Worm (Caenorhabditis elegans) whole organism, mixed stage, embryonic: ENCODE results near the gene Y37A1A.2.

Experiments used
- bed-3 ChIP-seq: fragments of 200-800 bp; sonication (Bioruptor generic); optimal IDR thresholded peaks from 3 replicates; lab custom pipeline; 2018; ENCODE audit warnings: mild to moderate bottlenecking, missing genetic modification characterization, moderate library complexity, missing compliant biosample characterization
- blmp-1 ChIP-seq: fragments of 150-350 bp; optimal IDR thresholded peaks from 2 replicates; lab custom pipeline; 2014; ENCODE audit warnings: missing biosample characterization, missing genetic modification characterization
- ceh-43 ChIP-seq: fragments of 200-800 bp; sonication (Bioruptor generic); optimal IDR thresholded peaks from 2 replicates; lab custom pipeline; 2018; ENCODE audit warnings: mild to moderate bottlenecking, missing genetic modification characterization, moderate library complexity, missing compliant biosample characterization
- lin-13 ChIP-seq: fragments of 150-350 bp; optimal IDR thresholded peaks from 2 replicates; lab custom pipeline; 2014; ENCODE audit warnings: missing biosample characterization, missing genetic modification characterization
- mab-5 ChIP-seq: fragments of 150-350 bp; optimal IDR thresholded peaks from 2 replicates; lab custom pipeline; 2014; ENCODE audit warnings: missing biosample characterization, missing genetic modification characterization
- nhr-237 ChIP-seq: fragments of 150-350 bp; optimal IDR thresholded peaks from 2 replicates; lab custom pipeline; 2014; ENCODE audit warnings: missing biosample characterization, missing genetic modification characterization
- snpc-4 ChIP-seq: fragments of 150-350 bp; optimal IDR thresholded peaks from 2 replicates; lab custom pipeline; 2014; ENCODE audit warnings: missing biosample characterization, missing genetic modification characterization
- ztf-11 ChIP-seq: fragments of 150-350 bp; optimal IDR thresholded peaks from 2 replicates; lab custom pipeline; 2014; ENCODE audit warnings: missing biosample characterization, missing genetic modification characterization

DNA sequence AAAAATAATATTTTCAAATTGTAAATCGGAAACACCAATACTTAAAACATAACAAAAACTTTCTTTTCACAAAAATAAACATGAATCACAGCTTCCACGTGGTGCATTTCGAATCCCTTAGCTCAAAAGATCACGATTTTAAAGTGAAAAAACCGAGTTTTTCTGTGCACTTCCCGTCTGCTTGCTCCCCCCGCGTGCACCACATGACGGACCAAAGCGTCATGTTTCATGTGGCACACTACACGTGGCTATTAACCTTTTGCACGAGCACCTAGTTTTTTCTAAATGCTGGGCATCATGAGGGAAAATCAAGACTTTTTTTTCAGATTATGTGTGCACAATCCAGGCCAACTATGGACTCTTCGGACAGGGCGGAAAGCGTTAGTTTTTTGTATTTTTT lies 32.0 kb downstream of the Y37A1A.2 start:
- TF ChIP-seq nhr-237 (tag; lab: Kevin White, UChicago) (no peak), mab-5 (no peak), lin-13 (tag; lab: Kevin White, UChicago) (no peak), ceh-43 (GFP tag; lab: Kevin White, UChicago) (no peak), blmp-1 (no peak), ztf-11 (no peak), snpc-4 (tag; lab: Kevin White, UChicago) (no peak), bed-3 (GFP tag; lab: Kevin White, UChicago) (no peak)
